Fruit fly (Drosophila melanogaster) whole organism, embryonic: ENCODE results near the gene CG33108.

ENCODE experiments used
- BEAF-32 ChIP-seq: fragments of 200-800 bp; sonication (Bioruptor generic); optimal IDR thresholded peaks from 3 replicates; lab custom pipeline; 2017; ENCODE audit warnings: missing biosample characterization, missing genetic modification characterization, mild to moderate bottlenecking, moderate library complexity, missing genetic modification reagents
- CG10267 ChIP-seq: fragments of 200-800 bp; sonication (Bioruptor generic); optimal IDR thresholded peaks from 2 replicates; lab custom pipeline; 2018; ENCODE audit warnings: missing biosample characterization, mild to moderate bottlenecking, missing genetic modification characterization, moderate library complexity
- CG10431 ChIP-seq: fragments of 200-800 bp; sonication (Bioruptor generic); optimal IDR thresholded peaks from 3 replicates; lab custom pipeline; 2018; ENCODE audit warnings: missing biosample characterization, mild to moderate bottlenecking, missing genetic modification characterization
- CG10654 ChIP-seq: fragments of 200-800 bp; sonication (Bioruptor generic); optimal IDR thresholded peaks from 2 replicates; lab custom pipeline; 2016; ENCODE audit warnings: missing biosample characterization, missing genetic modification characterization
- CG13287 ChIP-seq: fragments of 200-800 bp; sonication (Bioruptor generic); IDR thresholded peaks from 2 replicates; pipeline ENCODE4 v1.3.6; 2022; ENCODE audit warnings: missing biosample characterization, missing genetic modification characterization; ENCODE audit not compliant: partially characterized antibody
- CG15479 ChIP-seq: fragments of 200-800 bp; sonication (Bioruptor generic); optimal IDR thresholded peaks from 3 replicates; lab custom pipeline; 2019; ENCODE audit warnings: missing biosample characterization, mild to moderate bottlenecking, missing genetic modification characterization, moderate library complexity
- CG1647 ChIP-seq: fragments of 200-800 bp; sonication (Bioruptor generic); optimal IDR thresholded peaks from 3 replicates; lab custom pipeline; 2016; ENCODE audit warnings: missing biosample characterization, missing genetic modification characterization
- CG17186 ChIP-seq: fragments of 200-800 bp; sonication (Bioruptor generic); optimal IDR thresholded peaks from 3 replicates; lab custom pipeline; 2017; ENCODE audit warnings: missing biosample characterization, missing genetic modification reagents, missing genetic modification characterization
- CG1832 ChIP-seq: fragments of 200-800 bp; sonication (Bioruptor generic); optimal IDR thresholded peaks from 2 replicates; lab custom pipeline; 2017; ENCODE audit warnings: missing biosample characterization, mild to moderate bottlenecking, missing genetic modification characterization, inconsistent platforms
- CG18476 ChIP-seq: fragments of 200-800 bp; sonication (Bioruptor generic); optimal IDR thresholded peaks from 2 replicates; lab custom pipeline; 2016; ENCODE audit warnings: missing biosample characterization, mild to moderate bottlenecking, missing genetic modification characterization
- CG2199 ChIP-seq: fragments of 200-800 bp; sonication (Bioruptor generic); IDR thresholded peaks from 3 replicates; pipeline ENCODE4 v1.3.6; 2022; ENCODE audit warnings: missing biosample characterization, missing genetic modification characterization
- CG2712 ChIP-seq: fragments of 200-800 bp; optimal IDR thresholded peaks from 3 replicates; lab custom pipeline; 2019; ENCODE audit warnings: missing biosample characterization, mild to moderate bottlenecking, missing genetic modification characterization, moderate library complexity
- CG30020 ChIP-seq: fragments of 200-800 bp; optimal IDR thresholded peaks from 2 replicates; lab custom pipeline; 2019; ENCODE audit warnings: missing biosample characterization, mild to moderate bottlenecking, missing genetic modification characterization, moderate library complexity
- CG3407 ChIP-seq: fragments of 200-800 bp; sonication (Bioruptor generic); optimal IDR thresholded peaks from 2 replicates; lab custom pipeline; 2018; ENCODE audit warnings: missing biosample characterization, mild to moderate bottlenecking, missing genetic modification characterization
- CG4617 ChIP-seq: fragments of 200-800 bp; sonication (Bioruptor generic); optimal IDR thresholded peaks from 3 replicates; lab custom pipeline; 2016; ENCODE audit warnings: missing biosample characterization, missing genetic modification characterization, borderline replicate concordance
- CG4854 ChIP-seq: fragments of 200-800 bp; sonication (Bioruptor generic); optimal IDR thresholded peaks from 2 replicates; lab custom pipeline; 2016; ENCODE audit warnings: missing biosample characterization, missing genetic modification characterization, inconsistent platforms
- CG7786 ChIP-seq: fragments of 200-800 bp; sonication (Bioruptor generic); optimal IDR thresholded peaks from 2 replicates; lab custom pipeline; 2016; ENCODE audit warnings: missing biosample characterization, missing genetic modification characterization
- CG9932 ChIP-seq: fragments of 200-800 bp; sonication (Bioruptor generic); IDR thresholded peaks from 2 replicates; pipeline ENCODE4 v1.3.6; 2022; ENCODE audit warnings: missing biosample characterization, missing genetic modification characterization
- CTCF ChIP-seq: fragments of 200-800 bp; sonication (Bioruptor generic); optimal IDR thresholded peaks from 2 replicates; lab custom pipeline; 2017; ENCODE audit warnings: missing biosample characterization, mild to moderate bottlenecking, missing genetic modification characterization, moderate library complexity
- CrebB ChIP-seq: fragments of 200-800 bp; sonication (Bioruptor generic); optimal IDR thresholded peaks from 3 replicates; lab custom pipeline; 2018; ENCODE audit warnings: missing biosample characterization, mild to moderate bottlenecking, missing genetic modification characterization
- Doc2 ChIP-seq: fragments of 200-800 bp; sonication (Bioruptor generic); IDR thresholded peaks from 2 replicates; pipeline ENCODE4 v1.3.6; 2022; ENCODE audit warnings: missing biosample characterization, missing genetic modification characterization
- Doc3 ChIP-seq: fragments of 200-800 bp; sonication (Bioruptor generic); IDR thresholded peaks from 3 replicates; pipeline ENCODE4 v1.3.6; 2022; ENCODE audit warnings: missing biosample characterization, missing genetic modification characterization; ENCODE audit not compliant: partially characterized antibody
- Dref ChIP-seq: fragments of 200-800 bp; sonication (Bioruptor generic); IDR thresholded peaks from 2 replicates; pipeline ENCODE4 v1.3.6; 2022; ENCODE audit warnings: missing biosample characterization, missing genetic modification characterization
- E2f2 ChIP-seq: fragments of 200-800 bp; sonication (Bioruptor generic); IDR thresholded peaks from 2 replicates; pipeline ENCODE4 v1.3.6; 2022; ENCODE audit warnings: missing biosample characterization, missing genetic modification characterization
- Ets65A ChIP-seq: fragments of 200-800 bp; sonication (Bioruptor generic); peaks from one replicate; lab custom pipeline; 2016; ENCODE audit warnings: missing biosample characterization, missing genetic modification characterization
- Lim3 ChIP-seq: fragments of 200-800 bp; sonication (Bioruptor generic); IDR thresholded peaks from 2 replicates; pipeline ENCODE4 v1.3.6; 2022; ENCODE audit warnings: missing biosample characterization, missing genetic modification characterization
- Side ChIP-seq: fragments of 200-800 bp; sonication (Bioruptor generic); optimal IDR thresholded peaks from 2 replicates; lab custom pipeline; 2016; ENCODE audit warnings: missing biosample characterization, missing genetic modification characterization
- Trl ChIP-seq, 3 experiments: fragments of >200 bp in 2 of 3; fragments of 200-800 bp in 1 of 3; sonication (Bioruptor generic) in 1 of 3; optimal IDR thresholded peaks; 2 replicates in 1 of 3; 3 replicates in 2 of 3; lab custom pipeline; 2016 to 2017; ENCODE audit warnings: missing biosample characterization in 1 of 3, missing genetic modification characterization in 1 of 3
- ara ChIP-seq: fragments of 200-800 bp; sonication (Bioruptor generic); IDR thresholded peaks from 2 replicates; pipeline ENCODE4 v1.3.6; 2022; ENCODE audit warnings: missing biosample characterization, missing genetic modification characterization
- az2 ChIP-seq: fragments of 200-800 bp; sonication (Bioruptor generic); optimal IDR thresholded peaks from 3 replicates; lab custom pipeline; 2016; ENCODE audit warnings: missing biosample characterization, missing genetic modification characterization
- bcd ChIP-seq: fragments of 200-800 bp; sonication (Bioruptor generic); optimal IDR thresholded peaks from 2 replicates; lab custom pipeline; 2017; ENCODE audit warnings: missing biosample characterization, mild to moderate bottlenecking, missing genetic modification characterization
- bsh ChIP-seq, 2 experiments: fragments of 200-800 bp; sonication (Bioruptor generic); optimal IDR thresholded peaks; 2 replicates each; lab custom pipeline; 2017 to 2018; ENCODE audit warnings: mild to moderate bottlenecking in 2 of 2, missing biosample characterization in 2 of 2, missing genetic modification characterization in 2 of 2, moderate library complexity in 1 of 2
- chn ChIP-seq: fragments of 200-800 bp; sonication (Bioruptor generic); optimal IDR thresholded peaks from 2 replicates; lab custom pipeline; 2016; ENCODE audit warnings: missing biosample characterization, missing genetic modification characterization
- dmrt11E ChIP-seq: fragments of 200-800 bp; sonication (Bioruptor generic); optimal IDR thresholded peaks from 3 replicates; lab custom pipeline; 2018; ENCODE audit warnings: missing biosample characterization, mild to moderate bottlenecking, missing genetic modification characterization, moderate library complexity
- dpn ChIP-seq, 2 experiments: fragments of 200-800 bp; sonication (Bioruptor generic); optimal IDR thresholded peaks; 3 replicates each; lab custom pipeline; 2016; ENCODE audit warnings: missing biosample characterization in 2 of 2, missing genetic modification characterization in 2 of 2
- fd102C ChIP-seq: fragments of 200-800 bp; sonication (Bioruptor generic); optimal IDR thresholded peaks from 2 replicates; lab custom pipeline; 2018; ENCODE audit warnings: missing biosample characterization, mild to moderate bottlenecking, missing genetic modification characterization, moderate library complexity
- gro ChIP-seq: fragments of 200-800 bp; sonication (Bioruptor generic); optimal IDR thresholded peaks from 2 replicates; lab custom pipeline; 2016; ENCODE audit warnings: missing biosample characterization, missing genetic modification characterization
- mirr ChIP-seq: fragments of 200-800 bp; sonication (Bioruptor generic); optimal IDR thresholded peaks from 3 replicates; lab custom pipeline; 2018; ENCODE audit warnings: missing biosample characterization, mild to moderate bottlenecking, missing genetic modification characterization
- nom ChIP-seq: fragments of 200-800 bp; sonication (Bioruptor generic); optimal IDR thresholded peaks from 2 replicates; lab custom pipeline; 2017; ENCODE audit warnings: missing biosample characterization, missing genetic modification characterization, mild to moderate bottlenecking, moderate library complexity, missing genetic modification reagents
- otp ChIP-seq: fragments of 200-800 bp; sonication (Bioruptor generic); IDR thresholded peaks from 3 replicates; pipeline ENCODE4, ENCODE4 v1.3.6; 2022; ENCODE audit warnings: missing biosample characterization, missing genetic modification characterization
- pita ChIP-seq: fragments of 200-800 bp; sonication (Bioruptor generic); optimal IDR thresholded peaks from 2 replicates; lab custom pipeline; 2017; ENCODE audit warnings: missing biosample characterization, mild to moderate bottlenecking, missing genetic modification characterization
- pzg ChIP-seq: fragments of 200-800 bp; sonication (Bioruptor generic); optimal IDR thresholded peaks from 3 replicates; lab custom pipeline; 2018; ENCODE audit warnings: missing biosample characterization, mild to moderate bottlenecking, missing genetic modification characterization, moderate library complexity
- repo ChIP-seq: fragments of 200-800 bp; sonication (Bioruptor generic); optimal IDR thresholded peaks from 2 replicates; lab custom pipeline; 2016; ENCODE audit warnings: missing biosample characterization, missing genetic modification characterization
- scrt ChIP-seq: fragments of 200-800 bp; sonication (Bioruptor generic); optimal IDR thresholded peaks from 2 replicates; lab custom pipeline; 2018; ENCODE audit warnings: missing biosample characterization, mild to moderate bottlenecking, missing genetic modification characterization, moderate library complexity
- shn ChIP-seq: fragments of 200-800 bp; sonication (Bioruptor generic); optimal IDR thresholded peaks from 3 replicates; lab custom pipeline; 2016; ENCODE audit warnings: missing biosample characterization, missing genetic modification characterization
- sim ChIP-seq: fragments of 200-800 bp; sonication (Bioruptor generic); IDR thresholded peaks from 2 replicates; pipeline ENCODE4 v1.3.6; 2022; ENCODE audit warnings: missing biosample characterization, missing genetic modification characterization
- slbo ChIP-seq: fragments of 200-800 bp; sonication (Bioruptor generic); IDR thresholded peaks from 2 replicates; pipeline ENCODE4 v1.3.6; 2022; ENCODE audit warnings: missing biosample characterization, missing genetic modification characterization
- sna ChIP-seq: fragments of 200-800 bp; sonication (Bioruptor generic); IDR thresholded peaks from 2 replicates; pipeline ENCODE4 v1.3.6; 2022; ENCODE audit warnings: missing biosample characterization, missing genetic modification characterization; ENCODE audit not compliant: partially characterized antibody
- stwl ChIP-seq: fragments of 200-800 bp; sonication (Bioruptor generic); optimal IDR thresholded peaks from 3 replicates; lab custom pipeline; 2018; ENCODE audit warnings: missing biosample characterization, mild to moderate bottlenecking, missing genetic modification characterization, moderate library complexity
- tgo ChIP-seq: fragments of 200-800 bp; sonication (Bioruptor generic); IDR thresholded peaks from 3 replicates; pipeline ENCODE4 v1.3.6; 2022; ENCODE audit warnings: missing biosample characterization, missing genetic modification characterization
- vnd ChIP-seq: fragments of 200-800 bp; sonication (Bioruptor generic); IDR thresholded peaks from 3 replicates; pipeline ENCODE4 v1.3.6; 2022; ENCODE audit warnings: missing biosample characterization, missing genetic modification characterization; ENCODE audit not compliant: partially characterized antibody

The CG33108 gene

dm6 chr3R:23996224-23996623 is 765 bp downstream of the CG33108 start, which contains the start of gene LSm3 (continued):
- TF ChIP-seq CG4617 (peak; percentile 32), pita (no peak), CG3407 (GFP tag; lab: Kevin White, UChicago) (no peak), gro (GFP tag; lab: Kevin White, UChicago) (no peak), CG18476 (GFP tag; lab: Kevin White, UChicago) (no peak), CG30020 (no peak), scrt (GFP tag; lab: Kevin White, UChicago) (no peak), CG7786 (GFP tag; lab: Kevin White, UChicago) (no peak), shn (GFP tag; lab: Kevin White, UChicago) (no peak), sim (no peak), E2f2 (peak; percentile 48), bcd (GFP tag; lab: Kevin White, UChicago) (no peak), fd102C (no peak), chn (no peak), Side (no peak), mirr (no peak), otp (GFP tag; lab: Robert Waterston, UW) (no peak), Trl (optimal IDR thresholded peaks at IDR 0.05; lab: Kevin White, UChicago) (no peak), Trl (GFP tag; optimal IDR thresholded peaks at IDR 0.05; lab: Kevin White, UChicago) (no peak), dpn (GFP tag; optimal IDR thresholded peaks at IDR 0.05; lab: Kevin White, UChicago) (no peak), vnd (GFP tag; lab: Robert Waterston, UW) (no peak), Lim3 (no peak), CG10431 (GFP tag; lab: Kevin White, UChicago) (no peak), pzg (GFP tag; lab: Kevin White, UChicago) (peak; percentile 53), tgo (no peak), CG9932 (GFP tag; lab: Robert Waterston, UW) (no peak), repo (GFP tag; lab: Kevin White, UChicago) (no peak), nom (GFP tag; lab: Kevin White, UChicago) (no peak), CG1832 (GFP tag; lab: Kevin White, UChicago) (no peak), CG10654 (no peak), CG10267 (tag; lab: Kevin White, UChicago) (peak; percentile 85), bsh (GFP tag; optimal IDR thresholded peaks at IDR 0.05; lab: Kevin White, UChicago) (no peak), CG1647 (GFP tag; lab: Kevin White, UChicago) (no peak), CG2199 (GFP tag; lab: Robert Waterston, UW) (no peak), CG17186 (GFP tag; lab: Kevin White, UChicago) (peak; percentile 99), CG4854 (GFP tag; lab: Kevin White, UChicago) (no peak), slbo (GFP tag; lab: Robert Waterston, UW) (no peak), Dref (peak; percentile 34; the same call in 1 of the 2 replicates), CG15479 (GFP tag; lab: Kevin White, UChicago) (peak; percentile 63), Doc3 (no peak), az2 (GFP tag; lab: Kevin White, UChicago) (no peak), CrebB (tag; lab: Kevin White, UChicago) (no peak), Doc2 (GFP tag; lab: Robert Waterston, UW) (no peak), Ets65A (GFP tag; lab: Kevin White, UChicago) (no peak), CG2712 (tag; lab: Kevin White, UChicago) (no peak), CTCF (GFP tag; lab: Kevin White, UChicago) (peak; percentile 35), dmrt11E (tag; lab: Kevin White, UChicago) (no peak), stwl (tag; lab: Kevin White, UChicago) (peak; percentile 47), ara (GFP tag; lab: Robert Waterston, UW) (no peak), CG13287 (GFP tag; lab: Robert Waterston, UW) (no peak), sna (GFP tag; lab: Robert Waterston, UW) (no peak), BEAF-32 (GFP tag; lab: Kevin White, UChicago) (peak; percentile 23)
